Fruit fly (Drosophila melanogaster) whole organism, embryonic: ENCODE data around the gene CG33947.

Source experiments
- Adf1 ChIP-seq: fragments of 200-800 bp; sonication (Bioruptor generic); IDR thresholded peaks from 2 replicates; pipeline ENCODE4 v1.3.6; 2022; ENCODE audit warnings: missing biosample characterization, missing genetic modification characterization
- Antp ChIP-seq: fragments of 200-800 bp; sonication (Bioruptor generic); optimal IDR thresholded peaks from 3 replicates; lab custom pipeline; 2016; ENCODE audit warnings: missing biosample characterization, missing genetic modification characterization
- CG10209 ChIP-seq: fragments of 200-800 bp; sonication (Bioruptor generic); optimal IDR thresholded peaks from 3 replicates; lab custom pipeline; 2017; ENCODE audit warnings: missing biosample characterization, mild to moderate bottlenecking, missing genetic modification characterization, missing genetic modification reagents
- CG10274 ChIP-seq: fragments of 200-800 bp; sonication (Bioruptor generic); optimal IDR thresholded peaks from 3 replicates; lab custom pipeline; 2017; ENCODE audit warnings: missing biosample characterization, mild to moderate bottlenecking, missing genetic modification characterization
- CG1233 ChIP-seq: fragments of 200-800 bp; sonication (Bioruptor generic); optimal IDR thresholded peaks from 4 replicates; lab custom pipeline; 2018; ENCODE audit warnings: missing biosample characterization, mild to moderate bottlenecking, missing genetic modification characterization
- CG12744 ChIP-seq: fragments of 200-800 bp; sonication (Bioruptor generic); optimal IDR thresholded peaks from 2 replicates; lab custom pipeline; 2016; ENCODE audit warnings: missing biosample characterization, missing genetic modification characterization
- CG13775 ChIP-seq: fragments of 200-800 bp; sonication (Bioruptor generic); optimal IDR thresholded peaks from 3 replicates; lab custom pipeline; 2017; ENCODE audit warnings: missing biosample characterization, mild to moderate bottlenecking, missing genetic modification characterization
- CG13894 ChIP-seq: fragments of 200-800 bp; sonication (Bioruptor generic); optimal IDR thresholded peaks from 3 replicates; lab custom pipeline; 2018; ENCODE audit warnings: missing biosample characterization, mild to moderate bottlenecking, missing genetic modification characterization, moderate library complexity
- CG15011 ChIP-seq: fragments of 200-800 bp; sonication (Bioruptor generic); optimal IDR thresholded peaks from 3 replicates; lab custom pipeline; 2018; ENCODE audit warnings: missing biosample characterization, mild to moderate bottlenecking, missing genetic modification characterization
- CG15479 ChIP-seq: fragments of 200-800 bp; sonication (Bioruptor generic); optimal IDR thresholded peaks from 3 replicates; lab custom pipeline; 2019; ENCODE audit warnings: missing biosample characterization, mild to moderate bottlenecking, missing genetic modification characterization, moderate library complexity
- CG15601 ChIP-seq: fragments of 200-800 bp; sonication (Bioruptor generic); optimal IDR thresholded peaks from 3 replicates; lab custom pipeline; 2019; ENCODE audit warnings: missing biosample characterization, mild to moderate bottlenecking, missing genetic modification characterization, moderate library complexity
- CG17912 ChIP-seq: fragments of 200-800 bp; sonication (Bioruptor generic); optimal IDR thresholded peaks from 2 replicates; lab custom pipeline; 2018; ENCODE audit warnings: missing biosample characterization, mild to moderate bottlenecking, missing genetic modification characterization
- CG18619 ChIP-seq: fragments of 200-800 bp; sonication (Bioruptor generic); optimal IDR thresholded peaks from 3 replicates; lab custom pipeline; 2017; ENCODE audit warnings: missing biosample characterization, mild to moderate bottlenecking, missing genetic modification characterization
- CG2199 ChIP-seq: fragments of 200-800 bp; sonication (Bioruptor generic); IDR thresholded peaks from 3 replicates; pipeline ENCODE4 v1.3.6; 2022; ENCODE audit warnings: missing biosample characterization, missing genetic modification characterization
- CG30431 ChIP-seq: fragments of 200-800 bp; sonication (Bioruptor generic); optimal IDR thresholded peaks from 2 replicates; lab custom pipeline; 2017; ENCODE audit warnings: missing biosample characterization, missing genetic modification characterization
- CG3407 ChIP-seq: fragments of 200-800 bp; sonication (Bioruptor generic); optimal IDR thresholded peaks from 2 replicates; lab custom pipeline; 2018; ENCODE audit warnings: missing biosample characterization, mild to moderate bottlenecking, missing genetic modification characterization
- CG6813 ChIP-seq: fragments of 200-800 bp; sonication (Bioruptor generic); optimal IDR thresholded peaks from 2 replicates; lab custom pipeline; 2017; ENCODE audit warnings: missing biosample characterization, missing genetic modification characterization, mild to moderate bottlenecking, moderate library complexity, missing genetic modification reagents
- CG7963 ChIP-seq: fragments of 200-800 bp; sonication (Bioruptor generic); IDR thresholded peaks from 3 replicates; pipeline ENCODE4 v1.3.6; 2022; ENCODE audit warnings: missing biosample characterization, missing genetic modification characterization; ENCODE audit not compliant: partially characterized antibody
- CG8281 ChIP-seq: fragments of 200-800 bp; sonication (Bioruptor generic); optimal IDR thresholded peaks from 2 replicates; lab custom pipeline; 2018; ENCODE audit warnings: missing biosample characterization, mild to moderate bottlenecking, missing genetic modification characterization, moderate library complexity
- CG9437 ChIP-seq: fragments of 200-800 bp; sonication (Bioruptor generic); optimal IDR thresholded peaks from 2 replicates; lab custom pipeline; 2018; ENCODE audit warnings: missing biosample characterization, mild to moderate bottlenecking, missing genetic modification characterization
- D ChIP-seq, 2 experiments: fragments of 200-800 bp in 1 of 2; fragments of >200 bp in 1 of 2; sonication (Bioruptor generic) in 1 of 2; optimal IDR thresholded peaks; 2 replicates in 1 of 2; 3 replicates in 1 of 2; lab custom pipeline; 2017; ENCODE audit warnings: mild to moderate bottlenecking in 1 of 2, missing biosample characterization in 1 of 2, missing genetic modification characterization in 1 of 2, missing genetic modification reagents in 1 of 2
- Dbx ChIP-seq: fragments of 200-800 bp; sonication (Bioruptor generic); IDR thresholded peaks from 3 replicates; pipeline ENCODE4 v1.3.6; 2022; ENCODE audit warnings: missing biosample characterization, missing genetic modification characterization
- Deaf1 ChIP-seq: fragments of 200-800 bp; optimal IDR thresholded peaks from 3 replicates; lab custom pipeline; 2019; ENCODE audit warnings: missing biosample characterization, mild to moderate bottlenecking, missing genetic modification characterization, moderate library complexity
- Drgx ChIP-seq: fragments of 200-800 bp; sonication (Bioruptor generic); IDR thresholded peaks from 2 replicates; pipeline ENCODE4 v1.3.6; 2022; ENCODE audit warnings: missing biosample characterization, missing genetic modification characterization
- Elba2 ChIP-seq: fragments of 200-800 bp; sonication (Bioruptor generic); optimal IDR thresholded peaks from 3 replicates; lab custom pipeline; 2016; ENCODE audit warnings: missing biosample characterization, missing genetic modification characterization
- HLH54F ChIP-seq: fragments of 200-800 bp; sonication (Bioruptor generic); optimal IDR thresholded peaks from 3 replicates; lab custom pipeline; 2016; ENCODE audit warnings: missing biosample characterization, missing genetic modification characterization
- HLHmδ ChIP-seq: fragments of 200-800 bp; sonication (Bioruptor generic); optimal IDR thresholded peaks from 2 replicates; lab custom pipeline; 2018; ENCODE audit warnings: missing biosample characterization, mild to moderate bottlenecking, missing genetic modification characterization, moderate library complexity
- Hr3 ChIP-seq: fragments of 200-800 bp; sonication (Bioruptor generic); optimal IDR thresholded peaks from 3 replicates; lab custom pipeline; 2016; ENCODE audit warnings: missing biosample characterization, missing genetic modification characterization
- Jarid2 ChIP-seq: fragments of 200-800 bp; sonication (Bioruptor generic); optimal IDR thresholded peaks from 3 replicates; lab custom pipeline; 2017; ENCODE audit warnings: mild to moderate bottlenecking, missing biosample characterization, missing genetic modification reagents, missing genetic modification characterization
- MBD-R2 ChIP-seq: fragments of 200-800 bp; sonication (Bioruptor generic); IDR thresholded peaks from 2 replicates; pipeline ENCODE4 v1.3.6; 2022; ENCODE audit warnings: missing biosample characterization, missing genetic modification characterization
- Mes4 ChIP-seq: fragments of 200-800 bp; sonication (Bioruptor generic); optimal IDR thresholded peaks from 2 replicates; lab custom pipeline; 2016; ENCODE audit warnings: missing biosample characterization, missing genetic modification characterization
- NC2β ChIP-seq: fragments of 200-800 bp; sonication (Bioruptor generic); optimal IDR thresholded peaks from 2 replicates; lab custom pipeline; 2016; ENCODE audit warnings: missing biosample characterization, missing genetic modification characterization
- Nf-YC ChIP-seq: fragments of 200-800 bp; optimal IDR thresholded peaks from 3 replicates; lab custom pipeline; 2019; ENCODE audit warnings: missing biosample characterization, mild to moderate bottlenecking, missing genetic modification characterization, moderate library complexity
- PHDP ChIP-seq: fragments of 200-800 bp; sonication (Bioruptor generic); optimal IDR thresholded peaks from 3 replicates; lab custom pipeline; 2018; ENCODE audit warnings: missing biosample characterization, mild to moderate bottlenecking, missing genetic modification characterization, moderate library complexity
- Scr ChIP-seq: fragments of 200-800 bp; sonication (Bioruptor generic); IDR thresholded peaks from 2 replicates; pipeline ENCODE4 v1.3.6; 2022; ENCODE audit warnings: missing biosample characterization, missing genetic modification characterization; ENCODE audit not compliant: partially characterized antibody
- Xbp1 ChIP-seq: fragments of 200-800 bp; sonication (Bioruptor generic); optimal IDR thresholded peaks from 3 replicates; lab custom pipeline; 2016; ENCODE audit warnings: missing biosample characterization, mild to moderate bottlenecking, missing genetic modification characterization
- YL-1 ChIP-seq: fragments of 200-800 bp; sonication (Bioruptor generic); optimal IDR thresholded peaks from 3 replicates; lab custom pipeline; 2017; ENCODE audit warnings: missing biosample characterization, mild to moderate bottlenecking, missing genetic modification characterization
- al ChIP-seq: fragments of 200-800 bp; sonication (Bioruptor generic); IDR thresholded peaks from 2 replicates; pipeline ENCODE4 v1.3.6; 2022; ENCODE audit warnings: missing biosample characterization, missing genetic modification characterization
- danr ChIP-seq: fragments of 200-800 bp; sonication (Bioruptor generic); IDR thresholded peaks from 2 replicates; pipeline ENCODE4 v1.3.6; 2022; ENCODE audit warnings: missing biosample characterization, missing genetic modification characterization
- esg ChIP-seq: fragments of 200-800 bp; sonication (Bioruptor generic); conservative IDR thresholded peaks from 2 replicates; pipeline ENCODE4 v1.3.6; 2022; ENCODE audit warnings: missing biosample characterization, missing genetic modification characterization
- insv ChIP-seq, 2 experiments: fragments of 200-800 bp; sonication (Bioruptor generic); optimal IDR thresholded peaks; 3 replicates each; lab custom pipeline; 2016 to 2018; ENCODE audit warnings: missing biosample characterization in 2 of 2, missing genetic modification characterization in 2 of 2
- jumu ChIP-seq: fragments of 200-800 bp; sonication (Bioruptor generic); optimal IDR thresholded peaks from 3 replicates; lab custom pipeline; 2016; ENCODE audit warnings: missing biosample characterization, missing genetic modification characterization
- klu ChIP-seq: fragments of 200-800 bp; sonication (Bioruptor generic); IDR thresholded peaks from 2 replicates; pipeline ENCODE4 v1.3.6; 2022; ENCODE audit warnings: missing biosample characterization, missing genetic modification characterization
- peb ChIP-seq: fragments of 200-800 bp; sonication (Bioruptor generic); IDR thresholded peaks from 2 replicates; pipeline ENCODE4 v1.3.6; 2022; ENCODE audit warnings: missing biosample characterization, missing genetic modification characterization
- rib ChIP-seq: fragments of 200-800 bp; sonication (Bioruptor generic); IDR thresholded peaks from 2 replicates; pipeline ENCODE4 v1.3.6; 2022; ENCODE audit warnings: missing biosample characterization, missing genetic modification characterization
- slp2 ChIP-seq: fragments of 200-800 bp; sonication (Bioruptor generic); optimal IDR thresholded peaks from 2 replicates; lab custom pipeline; 2016; ENCODE audit warnings: missing biosample characterization, missing genetic modification characterization
- stwl ChIP-seq: fragments of 200-800 bp; sonication (Bioruptor generic); optimal IDR thresholded peaks from 3 replicates; lab custom pipeline; 2018; ENCODE audit warnings: missing biosample characterization, mild to moderate bottlenecking, missing genetic modification characterization, moderate library complexity
- zen2 ChIP-seq: fragments of 200-800 bp; sonication (Bioruptor generic); IDR thresholded peaks from 3 replicates; pipeline ENCODE4 v1.3.6; 2022; ENCODE audit warnings: missing biosample characterization, missing genetic modification characterization; ENCODE audit not compliant: partially characterized antibody

The CG33947 gene

DNA sequence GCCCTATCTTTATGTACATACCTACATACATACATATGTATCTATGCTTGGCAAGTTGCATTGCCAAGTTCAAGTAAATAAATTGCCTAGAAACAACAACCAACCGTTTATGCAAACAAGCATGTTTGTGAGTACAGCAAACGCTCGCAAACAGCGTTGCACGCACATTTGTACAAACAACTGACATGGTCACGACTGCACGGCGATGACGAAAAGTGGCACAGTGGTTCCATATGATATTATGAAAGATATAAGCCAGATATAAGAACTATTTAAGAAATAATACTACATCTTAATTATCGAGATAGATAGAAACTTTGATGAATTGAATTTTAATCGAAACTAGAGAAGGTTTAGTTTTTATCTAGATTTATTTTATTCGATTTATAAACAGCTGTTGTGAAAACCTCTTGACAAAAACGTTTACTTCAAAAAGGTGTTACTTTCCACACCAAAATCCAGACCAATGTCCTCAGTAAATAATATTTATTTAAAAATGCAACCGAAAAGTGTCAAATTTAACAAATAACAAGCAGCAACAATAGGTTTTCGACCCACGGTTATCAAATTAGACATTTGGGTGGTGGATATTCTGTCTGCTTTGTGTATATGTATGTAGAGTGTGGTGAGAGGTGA, 6.4 kb upstream of the CG33947 start (continued):
- no peak for TF ChIP-seq D (optimal IDR thresholded peaks at IDR 0.05; lab: Kevin White, UChicago)
- TF ChIP-seq D (GFP tag; optimal IDR thresholded peaks at IDR 0.05; lab: Kevin White, UChicago), result peak; percentile 87
- TF ChIP-seq Xbp1 (GFP tag; lab: Kevin White, UChicago), result peak; percentile 92
- no peak for TF ChIP-seq CG17912 (GFP tag; lab: Kevin White, UChicago)
- peak; percentile 47; the same call in 1 of the 2 replicates for TF ChIP-seq al (GFP tag; lab: Robert Waterston, UW)
- no peak for TF ChIP-seq zen2 (GFP tag; lab: Robert Waterston, UW)
- peak; percentile 81 for TF ChIP-seq YL-1 (GFP tag; lab: Kevin White, UChicago)
- TF ChIP-seq rib (GFP tag; lab: Robert Waterston, UW), result no peak
- peak; percentile 80 for TF ChIP-seq slp2
- peak; percentile 92 for TF ChIP-seq CG13775 (GFP tag; lab: Kevin White, UChicago)
- TF ChIP-seq Mes4 (GFP tag; lab: Kevin White, UChicago), result peak; percentile 85
- TF ChIP-seq NC2β (GFP tag; lab: Kevin White, UChicago), result peak; percentile 79
- TF ChIP-seq esg (GFP tag; lab: Robert Waterston, UW), result peak; percentile 80
- TF ChIP-seq Deaf1 (tag; lab: Kevin White, UChicago), result peak; percentile 77
- TF ChIP-seq CG2199, result peak; percentile 61; the same call in 2 of the 3 replicates
- peak; percentile 73; the same call in 1 of the 2 replicates for TF ChIP-seq klu (GFP tag; lab: Robert Waterston, UW)
- TF ChIP-seq insv (GFP tag; optimal IDR thresholded peaks at IDR 0.05; lab: Kevin White, UChicago), result peak in 1 of 2 experiments; percentile 62
- peak; percentile 79 for TF ChIP-seq Drgx (GFP tag; lab: Robert Waterston, UW)
- peak; percentile 64 for TF ChIP-seq CG12744 (GFP tag; lab: Kevin White, UChicago)
- peak; percentile 91 for TF ChIP-seq Hr3 (GFP tag; lab: Kevin White, UChicago)
- peak; percentile 58 for TF ChIP-seq Antp (GFP tag; lab: Kevin White, UChicago)
- peak; percentile 51 for TF ChIP-seq Adf1 (GFP tag; lab: Robert Waterston, UW)
- peak; percentile 23; the same call in 1 of the 2 replicates for TF ChIP-seq MBD-R2 (GFP tag; lab: Robert Waterston, UW)
- peak; percentile 18 for TF ChIP-seq stwl (tag; lab: Kevin White, UChicago)
- peak; percentile 96 for TF ChIP-seq CG9437 (GFP tag; lab: Kevin White, UChicago)
- TF ChIP-seq CG10274, result peak; percentile 75
- TF ChIP-seq CG10209 (GFP tag; lab: Kevin White, UChicago), result peak; percentile 92
- TF ChIP-seq CG15011 (GFP tag; lab: Kevin White, UChicago), result peak; percentile 67
- peak; percentile 93 for TF ChIP-seq CG18619 (GFP tag; lab: Kevin White, UChicago)
- TF ChIP-seq HLHmδ (GFP tag; lab: Kevin White, UChicago), result peak; percentile 65
- TF ChIP-seq HLH54F, result peak; percentile 57
- peak; percentile 85 for TF ChIP-seq CG6813 (GFP tag; lab: Kevin White, UChicago)
- peak; percentile 68 for TF ChIP-seq jumu (GFP tag; lab: Kevin White, UChicago)
- TF ChIP-seq Scr (GFP tag; lab: Robert Waterston, UW), result no peak
- TF ChIP-seq Jarid2 (GFP tag; lab: Kevin White, UChicago), result peak; percentile 75
- no peak for TF ChIP-seq CG13894 (tag; lab: Kevin White, UChicago)
- TF ChIP-seq CG30431 (GFP tag; lab: Kevin White, UChicago), result peak; percentile 87
- peak; percentile 65 for TF ChIP-seq Elba2
- TF ChIP-seq CG15479 (GFP tag; lab: Kevin White, UChicago), result peak; percentile 82
- TF ChIP-seq peb (GFP tag; lab: Robert Waterston, UW), result peak; percentile 39; the same call in 1 of the 2 replicates
- peak; percentile 66 for TF ChIP-seq CG8281 (tag; lab: Kevin White, UChicago)
- TF ChIP-seq Dbx (GFP tag; lab: Robert Waterston, UW), result peak; percentile 53; the same call in 1 of the 3 replicates
- TF ChIP-seq danr (GFP tag; lab: Robert Waterston, UW), result peak; percentile 58; the same call in 1 of the 2 replicates
- TF ChIP-seq CG1233 (GFP tag; lab: Kevin White, UChicago), result peak; percentile 85
- TF ChIP-seq CG15601 (tag; lab: Kevin White, UChicago), result peak; percentile 88
- peak; percentile 89 for TF ChIP-seq PHDP (tag; lab: Kevin White, UChicago)
- peak; percentile 81 for TF ChIP-seq CG3407 (GFP tag; lab: Kevin White, UChicago)
- TF ChIP-seq CG7963 (GFP tag; lab: Robert Waterston, UW), result no peak
- TF ChIP-seq Nf-YC (tag; lab: Kevin White, UChicago), result peak; percentile 84
